Worm (Caenorhabditis elegans) whole organism, mixed stage, embryonic: ENCODE data around the gene F10E9.7.

Experiments used
- M03D4.4 ChIP-seq: sonication (generic microtip); optimal IDR thresholded peaks from 2 replicates; lab custom pipeline; 2017; ENCODE audit warnings: mild to moderate bottlenecking, missing genetic modification characterization, missing compliant biosample characterization
- bed-3 ChIP-seq: fragments of 200-800 bp; sonication (Bioruptor generic); optimal IDR thresholded peaks from 3 replicates; lab custom pipeline; 2018; ENCODE audit warnings: mild to moderate bottlenecking, missing genetic modification characterization, moderate library complexity, missing compliant biosample characterization
- blmp-1 ChIP-seq: fragments of 150-350 bp; optimal IDR thresholded peaks from 2 replicates; lab custom pipeline; 2014; ENCODE audit warnings: missing biosample characterization, missing genetic modification characterization
- ceh-39 ChIP-seq: fragments of 150-350 bp; optimal IDR thresholded peaks from 2 replicates; lab custom pipeline; 2014; ENCODE audit warnings: missing biosample characterization, missing genetic modification characterization
- ceh-43 ChIP-seq: fragments of 200-800 bp; sonication (Bioruptor generic); optimal IDR thresholded peaks from 2 replicates; lab custom pipeline; 2018; ENCODE audit warnings: mild to moderate bottlenecking, missing genetic modification characterization, moderate library complexity, missing compliant biosample characterization
- ceh-83 ChIP-seq: fragments of 200-800 bp; sonication (Bioruptor generic); optimal IDR thresholded peaks from 2 replicates; lab custom pipeline; 2018; ENCODE audit warnings: mild to moderate bottlenecking, missing genetic modification characterization, missing compliant biosample characterization
- ces-1 ChIP-seq: fragments of 150-350 bp; optimal IDR thresholded peaks from 2 replicates; lab custom pipeline; 2014; ENCODE audit warnings: missing biosample characterization, missing genetic modification reagents, missing genetic modification characterization
- cnd-1 ChIP-seq: fragments of 200-800 bp; sonication (Bioruptor generic); optimal IDR thresholded peaks from 2 replicates; lab custom pipeline; 2018; ENCODE audit warnings: mild to moderate bottlenecking, missing genetic modification characterization, missing compliant biosample characterization
- drap-1 ChIP-seq: fragments of 200-800 bp; sonication (Bioruptor generic); optimal IDR thresholded peaks from 3 replicates; lab custom pipeline; 2018; ENCODE audit warnings: mild to moderate bottlenecking, missing genetic modification characterization, missing compliant biosample characterization
- elt-1 ChIP-seq: sonication (generic microtip); optimal IDR thresholded peaks from 2 replicates; lab custom pipeline; 2017; ENCODE audit warnings: missing genetic modification characterization, mild to moderate bottlenecking, missing compliant biosample characterization, antibody characterized with exemption, moderate library complexity, borderline replicate concordance; ENCODE audit not compliant: insufficient read depth
- elt-3 ChIP-seq: fragments of 150-350 bp; optimal IDR thresholded peaks from 2 replicates; lab custom pipeline; 2014; ENCODE audit warnings: missing biosample characterization, missing genetic modification characterization
- flh-1 ChIP-seq: fragments of 200-800 bp; sonication (Bioruptor generic); optimal IDR thresholded peaks from 2 replicates; lab custom pipeline; 2018; ENCODE audit warnings: mild to moderate bottlenecking, missing genetic modification characterization, moderate library complexity, missing compliant biosample characterization
- ham-2 ChIP-seq: fragments of 200-800 bp; sonication (Bioruptor generic); optimal IDR thresholded peaks from 2 replicates; lab custom pipeline; 2018; ENCODE audit warnings: mild to moderate bottlenecking, missing genetic modification characterization, missing compliant biosample characterization
- hlh-1 ChIP-seq: fragments of 150-350 bp; optimal IDR thresholded peaks from 2 replicates; lab custom pipeline; 2014; ENCODE audit warnings: missing biosample characterization, missing genetic modification reagents, missing genetic modification characterization
- lin-13 ChIP-seq: fragments of 150-350 bp; optimal IDR thresholded peaks from 2 replicates; lab custom pipeline; 2014; ENCODE audit warnings: missing biosample characterization, missing genetic modification characterization
- lin-32 ChIP-seq: fragments of 200-800 bp; sonication (Bioruptor generic); optimal IDR thresholded peaks from 2 replicates; lab custom pipeline; 2018; ENCODE audit warnings: mild to moderate bottlenecking, missing genetic modification characterization, missing compliant biosample characterization
- lsy-2 ChIP-seq: fragments of 150-350 bp; optimal IDR thresholded peaks from 2 replicates; lab custom pipeline; 2014; ENCODE audit warnings: missing biosample characterization, missing genetic modification characterization
- mab-5 ChIP-seq: fragments of 150-350 bp; optimal IDR thresholded peaks from 2 replicates; lab custom pipeline; 2014; ENCODE audit warnings: missing biosample characterization, missing genetic modification characterization
- mep-1 ChIP-seq: fragments of 150-350 bp; optimal IDR thresholded peaks from 2 replicates; lab custom pipeline; 2017; ENCODE audit warnings: missing biosample characterization, missing genetic modification reagents, missing genetic modification characterization, inconsistent platforms
- mls-2 ChIP-seq: sonication (generic microtip); optimal IDR thresholded peaks from 2 replicates; lab custom pipeline; 2016; ENCODE audit warnings: mild to moderate bottlenecking, missing genetic modification characterization, moderate library complexity, missing compliant biosample characterization
- nhr-12 ChIP-seq: fragments of 150-350 bp; optimal IDR thresholded peaks from 2 replicates; lab custom pipeline; 2014; ENCODE audit warnings: missing biosample characterization, missing genetic modification characterization
- nhr-2 ChIP-seq: fragments of 150-350 bp; optimal IDR thresholded peaks from 2 replicates; lab custom pipeline; 2014; ENCODE audit warnings: missing biosample characterization, missing genetic modification characterization
- nhr-237 ChIP-seq: fragments of 150-350 bp; optimal IDR thresholded peaks from 2 replicates; lab custom pipeline; 2014; ENCODE audit warnings: missing biosample characterization, missing genetic modification characterization
- nhr-28 ChIP-seq: fragments of 150-350 bp; optimal IDR thresholded peaks from 2 replicates; lab custom pipeline; 2014; ENCODE audit warnings: missing biosample characterization, missing genetic modification characterization
- nhr-76 ChIP-seq: sonication (generic microtip); optimal IDR thresholded peaks from 2 replicates; lab custom pipeline; 2017; ENCODE audit warnings: missing biosample characterization, missing genetic modification characterization
- pha-4 ChIP-seq: fragments of 150-350 bp; optimal IDR thresholded peaks from 2 replicates; lab custom pipeline; 2018; ENCODE audit warnings: missing biosample characterization, missing genetic modification reagents, missing genetic modification characterization
- sem-2 ChIP-seq: fragments of 200-800 bp; sonication (Bioruptor generic); optimal IDR thresholded peaks from 2 replicates; lab custom pipeline; 2018; ENCODE audit warnings: mild to moderate bottlenecking, missing genetic modification characterization, missing compliant biosample characterization
- snpc-4 ChIP-seq: fragments of 150-350 bp; optimal IDR thresholded peaks from 2 replicates; lab custom pipeline; 2014; ENCODE audit warnings: missing biosample characterization, missing genetic modification characterization
- sptf-1 ChIP-seq: sonication (generic microtip); optimal IDR thresholded peaks from 2 replicates; lab custom pipeline; 2017; ENCODE audit warnings: mild to moderate bottlenecking, missing genetic modification characterization, moderate library complexity, missing compliant biosample characterization
- tbx-8 ChIP-seq: fragments of 200-800 bp; sonication (Bioruptor generic); optimal IDR thresholded peaks from 2 replicates; lab custom pipeline; 2018; ENCODE audit warnings: mild to moderate bottlenecking, missing genetic modification characterization, moderate library complexity, missing compliant biosample characterization
- unc-120 ChIP-seq: sonication (generic microtip); optimal IDR thresholded peaks from 2 replicates; lab custom pipeline; 2017; ENCODE audit warnings: missing genetic modification characterization, missing compliant biosample characterization; ENCODE audit not compliant: poor library complexity, severe bottlenecking
- unc-39 ChIP-seq: fragments of 150-350 bp; optimal IDR thresholded peaks from 2 replicates; lab custom pipeline; 2014; ENCODE audit warnings: missing biosample characterization, missing genetic modification characterization
- unc-62 ChIP-seq: fragments of 150-350 bp; optimal IDR thresholded peaks from 2 replicates; lab custom pipeline; 2014; ENCODE audit warnings: missing biosample characterization, missing genetic modification reagents, missing genetic modification characterization
- zip-8 ChIP-seq: fragments of 150-350 bp; optimal IDR thresholded peaks from 2 replicates; lab custom pipeline; 2014; ENCODE audit warnings: missing biosample characterization, missing genetic modification characterization
- ztf-11 ChIP-seq: fragments of 150-350 bp; optimal IDR thresholded peaks from 2 replicates; lab custom pipeline; 2014; ENCODE audit warnings: missing biosample characterization, missing genetic modification characterization

Gene F10E9.7

ce11 chrIII:8307356-8307755 is at the start of gene F10E9.7, which contains the start of gene F10E9.5:
F10E9.7 (minus strand) TSS chrIII:8307441.
F10E9.5 (plus strand) TSS chrIII:8307592.
- TF ChIP-seq lin-32 = no peak
- peak; percentile 30 for TF ChIP-seq lin-13 (tag; lab: Kevin White, UChicago)
- no peak for TF ChIP-seq cnd-1 (tag; lab: Kevin White, UChicago)
- TF ChIP-seq bed-3 (GFP tag; lab: Kevin White, UChicago) = no peak
- no peak for TF ChIP-seq unc-62 (GFP tag; lab: Kevin White, UChicago)
- TF ChIP-seq mab-5 = no peak
- TF ChIP-seq unc-39 (tag; lab: Kevin White, UChicago) = no peak
- TF ChIP-seq drap-1 = no peak
- TF ChIP-seq pha-4 (tag; lab: Kevin White, UChicago) = no peak
- TF ChIP-seq unc-120 = no peak
- TF ChIP-seq ceh-39 (tag; lab: Kevin White, UChicago) = peak; percentile 38
- TF ChIP-seq mep-1 (tag; lab: Kevin White, UChicago) = peak; percentile 61
- no peak for TF ChIP-seq ztf-11 (tag; lab: Kevin White, UChicago)
- TF ChIP-seq nhr-237 (tag; lab: Kevin White, UChicago) = peak; percentile 15
- peak; percentile 70 for TF ChIP-seq ces-1
- no peak for TF ChIP-seq nhr-76 (tag; lab: Kevin White, UChicago)
- TF ChIP-seq ceh-43 (GFP tag; lab: Kevin White, UChicago) = no peak
- no peak for TF ChIP-seq flh-1 (GFP tag; lab: Kevin White, UChicago)
- TF ChIP-seq hlh-1 (tag; lab: Kevin White, UChicago) = no peak
- no peak for TF ChIP-seq ceh-83 (GFP tag; lab: Kevin White, UChicago)
- no peak for TF ChIP-seq sem-2 (GFP tag; lab: Kevin White, UChicago)
- no peak for TF ChIP-seq tbx-8 (GFP tag; lab: Kevin White, UChicago)
- TF ChIP-seq elt-1 (tag; lab: Kevin White, UChicago) = no peak
- peak; percentile 74 for TF ChIP-seq lsy-2 (tag; lab: Kevin White, UChicago)
- peak; percentile 26 for TF ChIP-seq nhr-2 (tag; lab: Kevin White, UChicago)
- no peak for TF ChIP-seq nhr-28 (tag; lab: Kevin White, UChicago)
- TF ChIP-seq zip-8 (tag; lab: Kevin White, UChicago) = no peak
- no peak for TF ChIP-seq snpc-4
- no peak for TF ChIP-seq blmp-1 (tag; lab: Kevin White, UChicago)
- TF ChIP-seq nhr-12 = no peak
- TF ChIP-seq M03D4.4 = no peak
- no peak for TF ChIP-seq ham-2 (GFP tag; lab: Kevin White, UChicago)
- peak; percentile 54 for TF ChIP-seq sptf-1
- TF ChIP-seq elt-3 (tag; lab: Kevin White, UChicago) = no peak
- no peak for TF ChIP-seq mls-2

- peak; percentile 70 for TF ChIP-seq hlh-1 (tag; lab: Kevin White, UChicago)
- TF ChIP-seq lsy-2 (tag; lab: Kevin White, UChicago) = peak; percentile 35
- no peak for TF ChIP-seq lin-13 (tag; lab: Kevin White, UChicago)
- no peak for TF ChIP-seq nhr-12
- TF ChIP-seq ham-2 (GFP tag; lab: Kevin White, UChicago) = no peak
- peak; percentile 28 for TF ChIP-seq nhr-237 (tag; lab: Kevin White, UChicago)
- no peak for TF ChIP-seq drap-1
- TF ChIP-seq nhr-76 (tag; lab: Kevin White, UChicago) = no peak
- TF ChIP-seq unc-62 (GFP tag; lab: Kevin White, UChicago) = peak; percentile 71
- TF ChIP-seq ces-1 = peak; percentile 68
- peak; percentile 33 for TF ChIP-seq pha-4 (tag; lab: Kevin White, UChicago)
- no peak for TF ChIP-seq zip-8 (tag; lab: Kevin White, UChicago)
- no peak for TF ChIP-seq ceh-83 (GFP tag; lab: Kevin White, UChicago)
- TF ChIP-seq cnd-1 (tag; lab: Kevin White, UChicago) = peak; percentile 78
- peak; percentile 31 for TF ChIP-seq M03D4.4
- TF ChIP-seq mls-2 = peak; percentile 62
- peak; percentile 48 for TF ChIP-seq mep-1 (tag; lab: Kevin White, UChicago)
- TF ChIP-seq unc-120 = peak; percentile 64
- no peak for TF ChIP-seq unc-39 (tag; lab: Kevin White, UChicago)
- peak; percentile 47 for TF ChIP-seq lin-32
Observed at ce11 chrIII:8356407-8356881, 49.2 kb upstream of the F10E9.7 start.

ce11 chrIII:8355462-8355815 is 48.2 kb upstream of the F10E9.7 start:
- TF ChIP-seq snpc-4 = no peak
- no peak for TF ChIP-seq lsy-2 (tag; lab: Kevin White, UChicago)
- no peak for TF ChIP-seq nhr-2 (tag; lab: Kevin White, UChicago)
- no peak for TF ChIP-seq tbx-8 (GFP tag; lab: Kevin White, UChicago)
- TF ChIP-seq nhr-12 = no peak
- no peak for TF ChIP-seq sem-2 (GFP tag; lab: Kevin White, UChicago)
- TF ChIP-seq nhr-237 (tag; lab: Kevin White, UChicago) = no peak
- TF ChIP-seq unc-62 (GFP tag; lab: Kevin White, UChicago) = no peak
- no peak for TF ChIP-seq cnd-1 (tag; lab: Kevin White, UChicago)
- no peak for TF ChIP-seq mls-2
- no peak for TF ChIP-seq ceh-43 (GFP tag; lab: Kevin White, UChicago)
- no peak for TF ChIP-seq lin-32
